Fruit fly (Drosophila melanogaster) Kc167 (cell line): ENCODE results near the gene drd.

Source experiments
- Myc ChIP-seq: fragments of >200 bp; optimal IDR thresholded peaks from 2 replicates; lab custom pipeline; 2017; ENCODE audit warnings: missing external identifiers
- h ChIP-seq: fragments of >200 bp; optimal IDR thresholded peaks from 3 replicates; lab custom pipeline; 2018; ENCODE audit warnings: missing external identifiers
- insv ChIP-seq: fragments of >200 bp; optimal IDR thresholded peaks from 3 replicates; lab custom pipeline; 2018; ENCODE audit warnings: missing external identifiers
- psq ChIP-seq: fragments of >200 bp; optimal IDR thresholded peaks from 2 replicates; lab custom pipeline; 2017; ENCODE audit warnings: missing external identifiers
- ttk ChIP-seq: sonication (Bioruptor generic); optimal IDR thresholded peaks from 2 replicates; lab custom pipeline; 2017; ENCODE audit warnings: missing external identifiers

dm6 chrX:15082681-15083080 lies 42.9 kb upstream of the drd start, which contains the start of gene CG33178:
- TF ChIP-seq h (lab: Kevin White, UChicago) (no peak), insv (lab: Kevin White, UChicago) (no peak), ttk (lab: Kevin White, UChicago) (no peak), psq (no peak), Myc (lab: Kevin White, UChicago) (no peak)
